Fruit fly (Drosophila melanogaster): ENCODE results near the gene zormin.

The zormin gene

DNA sequence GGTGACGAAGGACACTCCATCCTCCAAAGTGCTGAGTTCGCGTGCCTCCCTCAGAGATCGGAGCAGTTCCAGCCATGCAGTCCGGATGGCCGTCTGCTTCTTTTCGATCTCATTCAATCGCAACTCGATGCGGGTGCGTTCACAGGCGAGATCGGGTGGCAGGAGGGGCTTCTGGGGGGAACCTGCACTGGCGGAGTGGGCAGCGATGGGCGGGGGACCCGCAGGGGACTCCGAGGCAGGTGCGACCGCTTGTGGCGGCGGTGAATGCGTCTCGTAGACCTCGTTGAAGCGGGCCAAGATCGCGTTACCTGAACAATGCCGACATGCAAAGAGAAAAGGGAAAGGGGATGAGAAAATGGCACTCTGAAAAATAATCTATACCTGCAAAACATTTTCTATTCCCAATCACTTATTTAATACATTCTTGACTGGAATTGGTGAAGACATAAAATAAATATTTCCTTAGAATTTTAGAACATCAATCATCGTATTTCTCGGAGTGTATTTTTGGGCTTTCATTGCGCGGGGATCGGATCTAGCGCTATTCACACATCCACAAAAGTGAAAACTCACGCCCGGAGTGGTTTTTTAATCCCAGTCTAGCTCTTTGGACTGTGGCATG, 7.3 kb upstream of the zormin start:
- TF ChIP-seq CTCF (optimal IDR thresholded peaks at IDR 0.05) = no peak
- no peak for TF ChIP-seq CG8478 (optimal IDR thresholded peaks at IDR 0.05)

DNA sequence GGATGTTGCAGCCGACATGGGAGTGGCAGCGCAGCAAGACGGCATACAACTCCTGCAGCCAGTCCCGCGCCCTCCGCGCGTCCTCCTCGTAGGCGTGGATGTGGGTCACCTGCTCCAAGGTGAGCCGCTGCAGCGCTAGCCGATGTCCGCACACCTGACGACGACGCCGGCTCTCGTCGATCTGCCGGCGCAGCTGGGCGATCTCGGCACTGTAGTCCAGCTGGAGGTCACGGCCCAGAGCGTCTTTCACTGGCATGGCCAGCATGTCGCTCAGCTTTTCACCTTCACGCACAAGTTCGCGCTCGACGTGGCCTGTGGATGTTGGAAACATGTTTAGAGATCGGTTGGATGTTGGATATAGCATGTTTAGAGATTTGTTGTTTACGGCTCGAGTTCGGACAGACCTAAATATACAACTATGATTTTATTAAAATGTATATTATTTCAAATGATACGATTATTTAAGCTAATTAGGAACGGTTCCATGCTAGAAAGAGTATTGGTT, 6.0 kb upstream of the zormin start:
- TF ChIP-seq CG8478 (optimal IDR thresholded peaks at IDR 0.05) (no peak), CTCF (optimal IDR thresholded peaks at IDR 0.05) (no peak)

dm6 chr3L:2152730-2153129, 1.2 kb upstream of the zormin start:
- TF ChIP-seq CG8478 (optimal IDR thresholded peaks at IDR 0.05) = no peak
- TF ChIP-seq CTCF (optimal IDR thresholded peaks at IDR 0.05) = no peak

dm6 chr3L:2149664-2150063, 1.8 kb downstream of the zormin start:
- no peak for TF ChIP-seq CG8478 (optimal IDR thresholded peaks at IDR 0.05)
- no peak for TF ChIP-seq CTCF (optimal IDR thresholded peaks at IDR 0.05)

- TF ChIP-seq CTCF (optimal IDR thresholded peaks at IDR 0.05) (no peak), CG8478 (optimal IDR thresholded peaks at IDR 0.05) (no peak)
Measured at dm6 chr3L:2147767-2148166, 3.7 kb downstream of the zormin start.

DNA sequence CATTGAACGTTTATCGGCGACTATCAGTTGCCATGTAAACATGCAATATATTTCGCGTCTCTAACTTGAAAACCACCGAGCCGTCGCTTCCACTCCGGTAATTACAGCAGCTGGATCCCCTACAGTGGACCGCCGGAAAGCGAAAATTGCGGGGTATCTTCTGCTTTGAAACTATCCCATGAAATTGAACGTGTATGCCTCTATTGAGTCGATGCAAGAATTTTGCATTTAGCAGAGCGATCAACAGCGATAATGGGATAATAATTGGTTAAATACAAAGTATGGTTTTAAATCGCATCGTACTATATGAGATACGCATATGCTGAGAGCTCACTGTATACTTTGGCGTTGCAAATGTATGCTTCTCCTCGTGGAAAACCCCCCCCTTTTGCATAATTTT, 6.5 kb downstream of the zormin start:
- TF ChIP-seq CG8478 (optimal IDR thresholded peaks at IDR 0.05) (no peak), CTCF (optimal IDR thresholded peaks at IDR 0.05) (no peak)

dm6 chr3L:2144355-2144754, 7.1 kb downstream of the zormin start:
- TF ChIP-seq CTCF (optimal IDR thresholded peaks at IDR 0.05) (no peak), CG8478 (optimal IDR thresholded peaks at IDR 0.05) (no peak)

DNA sequence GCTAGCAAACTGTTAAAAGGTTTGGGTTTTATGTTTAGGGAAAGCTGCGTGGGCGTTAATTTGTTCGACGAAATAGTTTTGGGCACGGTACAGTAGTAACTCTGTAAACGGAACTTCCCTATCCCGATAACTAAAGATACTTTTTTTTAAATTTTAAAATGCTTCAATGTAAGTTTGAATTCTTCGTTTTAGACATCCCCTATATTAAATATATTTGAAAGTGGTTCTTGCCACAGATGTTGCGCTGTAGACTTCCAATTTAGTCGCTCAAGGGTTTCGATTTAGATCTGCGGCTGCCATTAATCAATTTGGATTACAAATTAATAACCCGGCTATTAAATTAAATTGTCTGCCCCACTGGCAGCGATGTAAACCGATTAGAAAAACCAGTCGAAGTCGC, 9.1 kb downstream of the zormin start:
- TF ChIP-seq CTCF (optimal IDR thresholded peaks at IDR 0.05) (no peak), CG8478 (optimal IDR thresholded peaks at IDR 0.05) (no peak)

DNA sequence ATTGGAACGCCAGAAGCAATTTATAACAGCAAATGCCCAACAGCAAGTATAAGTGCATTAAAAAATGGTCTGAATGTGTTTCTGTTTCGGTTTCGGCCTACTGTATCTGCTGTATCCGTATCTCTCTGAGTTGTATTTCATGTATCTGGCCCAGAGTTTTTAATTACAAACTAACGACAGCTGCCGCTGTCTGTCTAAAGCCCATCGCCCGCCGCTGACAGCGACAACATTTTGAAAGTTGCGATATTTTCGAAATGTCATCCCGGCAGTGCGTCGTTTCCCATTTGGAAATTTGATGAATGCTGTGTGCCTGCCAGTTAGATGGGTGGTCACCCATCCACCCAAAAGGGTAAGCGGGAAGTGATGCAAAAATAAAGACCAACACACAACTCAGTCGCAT, 15.1 kb downstream of the zormin start:
- no peak for TF ChIP-seq CTCF (optimal IDR thresholded peaks at IDR 0.05)
- no peak for TF ChIP-seq CG8478 (optimal IDR thresholded peaks at IDR 0.05)

- TF ChIP-seq CTCF (optimal IDR thresholded peaks at IDR 0.05) = peak; percentile 20 to 59
- no peak for TF ChIP-seq CG8478 (optimal IDR thresholded peaks at IDR 0.05)
Measured at dm6 chr3L:2122333-2122732, 29.2 kb downstream of the zormin start.

dm6 chr3L:2121724-2122123, 29.8 kb downstream of the zormin start:
- TF ChIP-seq CG8478 (optimal IDR thresholded peaks at IDR 0.05) (no peak), CTCF (optimal IDR thresholded peaks at IDR 0.05) (no peak)

- TF ChIP-seq CG8478 (optimal IDR thresholded peaks at IDR 0.05) = no peak
Measured at dm6 chr3L:2119002-2119401, 32.5 kb downstream of the zormin start.

DNA sequence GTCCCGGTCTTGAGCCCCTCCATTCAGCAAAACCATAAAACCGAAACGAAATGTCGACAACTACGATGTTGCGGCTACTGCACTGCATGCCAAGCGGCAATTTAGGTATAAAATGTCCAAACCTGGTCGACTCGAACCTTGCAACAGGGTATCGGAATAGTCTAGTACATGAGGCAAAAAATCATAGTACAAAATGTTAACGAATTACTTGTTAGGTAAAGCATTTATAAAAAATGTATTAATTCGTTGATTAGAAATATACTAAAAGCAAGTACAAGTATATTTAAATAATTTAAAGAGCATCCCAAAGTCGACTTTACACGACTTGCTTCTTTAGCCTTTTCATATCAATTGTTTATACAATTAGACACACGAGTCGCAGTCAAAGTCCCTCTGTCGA, 33.4 kb downstream of the zormin start:
- TF ChIP-seq CG8478 (optimal IDR thresholded peaks at IDR 0.05) (no peak), CTCF (optimal IDR thresholded peaks at IDR 0.05) (no peak)

DNA sequence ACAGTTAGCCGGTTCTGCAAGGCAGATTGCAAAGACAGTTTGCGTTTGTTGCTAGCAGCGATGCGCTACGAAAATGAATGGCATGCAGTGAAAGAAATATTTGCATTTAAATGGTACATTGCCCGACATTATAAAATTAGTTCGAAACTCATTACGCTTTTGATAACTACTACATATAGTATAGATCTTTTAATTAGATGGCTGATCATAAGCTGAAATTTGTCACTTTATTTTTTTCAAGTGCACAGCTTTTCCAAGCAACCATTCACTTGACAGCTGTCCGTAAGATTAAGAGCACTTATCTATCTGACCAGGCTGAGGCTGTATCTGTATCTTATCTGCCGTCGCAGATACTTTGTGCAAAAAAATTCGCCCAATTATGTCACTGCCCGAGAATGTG, 34.5 kb downstream of the zormin start:
- TF ChIP-seq CTCF (optimal IDR thresholded peaks at IDR 0.05) (no peak), CG8478 (optimal IDR thresholded peaks at IDR 0.05) (no peak)

DNA sequence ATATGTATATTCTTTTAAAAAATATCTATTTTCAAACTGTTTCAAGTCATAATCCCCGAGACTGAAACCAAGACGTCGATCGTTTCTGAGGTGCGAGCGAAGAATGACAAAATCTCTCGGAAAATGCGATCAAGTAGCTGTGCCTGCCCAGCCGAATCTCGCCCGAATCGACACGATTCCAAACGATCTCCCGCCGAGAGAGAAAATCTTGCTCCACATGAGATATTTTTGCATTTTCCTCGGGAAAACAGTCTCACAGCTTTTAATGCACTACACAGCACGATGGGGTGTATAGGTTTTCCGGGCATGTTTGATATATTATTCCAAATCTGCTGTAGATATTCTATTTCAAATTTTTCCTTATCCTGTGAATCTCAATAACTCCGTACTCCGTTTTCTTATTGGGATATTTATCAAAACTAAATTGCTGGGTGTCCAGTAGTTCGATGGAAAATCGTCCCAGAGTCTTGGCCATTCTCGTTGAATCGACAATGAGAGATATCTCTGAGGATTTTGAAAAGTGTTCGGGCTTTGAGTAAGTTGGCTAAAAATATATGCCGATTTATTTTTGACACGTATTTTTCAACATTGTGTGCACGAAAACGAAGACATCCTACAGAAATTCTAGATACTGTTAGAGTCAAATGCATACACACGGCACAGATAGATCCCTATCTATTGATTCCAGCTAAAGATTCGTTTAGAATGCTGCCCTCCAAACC, 35.8 kb downstream of the zormin start, which contains the start of gene sls:
sls (minus strand) TSS at position 88 of the 722 bp plus-strand sequence.
- no peak for TF ChIP-seq CG8478 (optimal IDR thresholded peaks at IDR 0.05)
- TF ChIP-seq CTCF (optimal IDR thresholded peaks at IDR 0.05) = no peak

dm6 chr3L:2114687-2115444, 36.6 kb downstream of the zormin start:
- TF ChIP-seq CG8478 (optimal IDR thresholded peaks at IDR 0.05) = no peak
- no peak for TF ChIP-seq CTCF (optimal IDR thresholded peaks at IDR 0.05)

All from S2 (cell line).